Fruit fly (Drosophila melanogaster) whole organism, embryonic: Measurements from ENCODE around the gene Notum.

Experiments used
- Asciz ChIP-seq: fragments of 200-800 bp; sonication (Bioruptor generic); optimal IDR thresholded peaks from 2 replicates; lab custom pipeline; 2017; ENCODE audit warnings: missing biosample characterization, mild to moderate bottlenecking, missing genetic modification characterization, missing genetic modification reagents
- CG10321 ChIP-seq: fragments of 200-800 bp; sonication (Bioruptor generic); IDR thresholded peaks from 2 replicates; pipeline ENCODE4 v1.3.6; 2022; ENCODE audit warnings: missing biosample characterization, missing genetic modification characterization
- CG10431 ChIP-seq: fragments of 200-800 bp; sonication (Bioruptor generic); optimal IDR thresholded peaks from 3 replicates; lab custom pipeline; 2018; ENCODE audit warnings: missing biosample characterization, mild to moderate bottlenecking, missing genetic modification characterization
- CG10654 ChIP-seq: fragments of 200-800 bp; sonication (Bioruptor generic); optimal IDR thresholded peaks from 2 replicates; lab custom pipeline; 2016; ENCODE audit warnings: missing biosample characterization, missing genetic modification characterization
- CG12299 ChIP-seq: fragments of 200-800 bp; sonication (Bioruptor generic); optimal IDR thresholded peaks from 2 replicates; lab custom pipeline; 2018; ENCODE audit warnings: missing biosample characterization, mild to moderate bottlenecking, missing genetic modification characterization
- CG15514 ChIP-seq: fragments of 200-800 bp; sonication (Bioruptor generic); optimal IDR thresholded peaks from 3 replicates; lab custom pipeline; 2017; ENCODE audit warnings: missing biosample characterization, missing genetic modification characterization, mild to moderate bottlenecking, moderate library complexity, missing genetic modification reagents
- CG1647 ChIP-seq: fragments of 200-800 bp; sonication (Bioruptor generic); optimal IDR thresholded peaks from 3 replicates; lab custom pipeline; 2016; ENCODE audit warnings: missing biosample characterization, missing genetic modification characterization
- CG2199 ChIP-seq: fragments of 200-800 bp; sonication (Bioruptor generic); IDR thresholded peaks from 3 replicates; pipeline ENCODE4 v1.3.6; 2022; ENCODE audit warnings: missing biosample characterization, missing genetic modification characterization
- CG2875 ChIP-seq: fragments of 200-800 bp; sonication (Bioruptor generic); optimal IDR thresholded peaks from 2 replicates; lab custom pipeline; 2017; ENCODE audit warnings: missing biosample characterization, mild to moderate bottlenecking, missing genetic modification characterization, missing genetic modification reagents
- CG4360 ChIP-seq: fragments of 200-800 bp; sonication (Bioruptor generic); IDR thresholded peaks from 2 replicates; pipeline ENCODE4 v1.3.6; 2022; ENCODE audit warnings: missing biosample characterization, missing genetic modification characterization
- CG5245 ChIP-seq: fragments of 200-800 bp; sonication (Bioruptor generic); optimal IDR thresholded peaks from 3 replicates; lab custom pipeline; 2016; ENCODE audit warnings: missing biosample characterization, missing genetic modification characterization
- CG6272 ChIP-seq: fragments of 200-800 bp; sonication (Bioruptor generic); IDR thresholded peaks from 2 replicates; pipeline ENCODE4 v1.3.6; 2022; ENCODE audit warnings: missing biosample characterization, missing genetic modification characterization
- CG6791 ChIP-seq: fragments of 200-800 bp; sonication (Bioruptor generic); IDR thresholded peaks from 3 replicates; pipeline ENCODE4 v1.3.6; 2022; ENCODE audit warnings: missing biosample characterization, missing genetic modification characterization; ENCODE audit not compliant: partially characterized antibody
- CG8290 ChIP-seq, 3 experiments: fragments of 200-800 bp; sonication (Bioruptor generic); optimal IDR thresholded peaks; 2 replicates each; lab custom pipeline; 2016 to 2019; ENCODE audit warnings: missing biosample characterization in 3 of 3, missing genetic modification characterization in 3 of 3, mild to moderate bottlenecking in 2 of 3, moderate library complexity in 1 of 3
- CG9876 ChIP-seq: fragments of 200-800 bp; sonication (Bioruptor generic); optimal IDR thresholded peaks from 2 replicates; lab custom pipeline; 2016; ENCODE audit warnings: missing biosample characterization, missing genetic modification characterization
- CHES-1-like ChIP-seq: fragments of 200-800 bp; sonication (Bioruptor generic); optimal IDR thresholded peaks from 2 replicates; lab custom pipeline; 2016; ENCODE audit warnings: missing biosample characterization, missing genetic modification characterization
- Chrac-16 ChIP-seq: fragments of 200-800 bp; sonication (Bioruptor generic); optimal IDR thresholded peaks from 3 replicates; lab custom pipeline; 2016; ENCODE audit warnings: missing biosample characterization, missing genetic modification characterization
- Deaf1 ChIP-seq: fragments of 200-800 bp; optimal IDR thresholded peaks from 3 replicates; lab custom pipeline; 2019; ENCODE audit warnings: missing biosample characterization, mild to moderate bottlenecking, missing genetic modification characterization, moderate library complexity
- Drgx ChIP-seq: fragments of 200-800 bp; sonication (Bioruptor generic); IDR thresholded peaks from 2 replicates; pipeline ENCODE4 v1.3.6; 2022; ENCODE audit warnings: missing biosample characterization, missing genetic modification characterization
- H2.0 ChIP-seq: fragments of 200-800 bp; sonication (Bioruptor generic); IDR thresholded peaks from 2 replicates; pipeline ENCODE4 v1.3.6; 2022; ENCODE audit warnings: missing biosample characterization, missing genetic modification characterization
- Nf-YA ChIP-seq: fragments of 200-800 bp; sonication (Bioruptor generic); IDR thresholded peaks from 2 replicates; pipeline ENCODE4 v1.3.6; 2022; ENCODE audit warnings: missing biosample characterization, missing genetic modification characterization
- Opbp ChIP-seq: fragments of 200-800 bp; sonication (Bioruptor generic); IDR thresholded peaks from 3 replicates; pipeline ENCODE4 v1.3.6; 2022; ENCODE audit warnings: missing biosample characterization, missing genetic modification characterization; ENCODE audit not compliant: partially characterized antibody
- PHDP ChIP-seq: fragments of 200-800 bp; sonication (Bioruptor generic); optimal IDR thresholded peaks from 3 replicates; lab custom pipeline; 2018; ENCODE audit warnings: missing biosample characterization, mild to moderate bottlenecking, missing genetic modification characterization, moderate library complexity
- Taf1 ChIP-seq: fragments of 200-800 bp; sonication (Bioruptor generic); IDR thresholded peaks from 2 replicates; pipeline ENCODE4 v1.3.6; 2022; ENCODE audit warnings: missing biosample characterization, missing genetic modification characterization
- al ChIP-seq: fragments of 200-800 bp; sonication (Bioruptor generic); IDR thresholded peaks from 2 replicates; pipeline ENCODE4 v1.3.6; 2022; ENCODE audit warnings: missing biosample characterization, missing genetic modification characterization
- ash1 ChIP-seq: fragments of 200-800 bp; sonication (Bioruptor generic); optimal IDR thresholded peaks from 2 replicates; lab custom pipeline; 2018; ENCODE audit warnings: missing biosample characterization, mild to moderate bottlenecking, missing genetic modification characterization
- bsh ChIP-seq, 2 experiments: fragments of 200-800 bp; sonication (Bioruptor generic); optimal IDR thresholded peaks; 2 replicates each; lab custom pipeline; 2017 to 2018; ENCODE audit warnings: mild to moderate bottlenecking in 2 of 2, missing biosample characterization in 2 of 2, missing genetic modification characterization in 2 of 2, moderate library complexity in 1 of 2
- chinmo ChIP-seq: fragments of 200-800 bp; sonication (Bioruptor generic); IDR thresholded peaks from 4 replicates; pipeline ENCODE4 v1.3.6; 2022; ENCODE audit warnings: missing biosample characterization, missing genetic modification characterization; ENCODE audit not compliant: partially characterized antibody
- chm ChIP-seq: fragments of 200-800 bp; sonication (Bioruptor generic); IDR thresholded peaks from 2 replicates; pipeline ENCODE4 v1.3.6; 2022; ENCODE audit warnings: missing biosample characterization, missing genetic modification characterization
- ci ChIP-seq: fragments of 200-800 bp; sonication (Bioruptor generic); IDR thresholded peaks from 3 replicates; pipeline ENCODE4 v1.3.6; 2022; ENCODE audit warnings: missing biosample characterization, missing genetic modification characterization
- disco-r ChIP-seq: fragments of 200-800 bp; sonication (Bioruptor generic); optimal IDR thresholded peaks from 2 replicates; lab custom pipeline; 2016; ENCODE audit warnings: missing biosample characterization, missing genetic modification characterization
- eve ChIP-seq, 2 experiments: fragments of >200 bp; optimal IDR thresholded peaks; 2 replicates each; lab custom pipeline; 2017; ENCODE audit warnings: missing biosample characterization in 2 of 2, missing genetic modification characterization in 2 of 2
- grau ChIP-seq: fragments of 200-800 bp; optimal IDR thresholded peaks from 3 replicates; lab custom pipeline; 2019; ENCODE audit warnings: missing biosample characterization, mild to moderate bottlenecking, missing genetic modification characterization, moderate library complexity
- gro ChIP-seq: fragments of 200-800 bp; sonication (Bioruptor generic); optimal IDR thresholded peaks from 2 replicates; lab custom pipeline; 2016; ENCODE audit warnings: missing biosample characterization, missing genetic modification characterization
- hkb ChIP-seq, 2 experiments: fragments of 200-800 bp in 1 of 2; fragments of >200 bp in 1 of 2; sonication (Bioruptor generic) in 1 of 2; IDR thresholded peaks in 1 of 2; optimal IDR thresholded peaks in 1 of 2; 2 replicates each; pipeline versions ENCODE4 v1.3.6 to Lab custom; 2017 to 2022; ENCODE audit warnings: missing biosample characterization in 1 of 2, missing genetic modification characterization in 1 of 2
- jigr1 ChIP-seq: fragments of 200-800 bp; sonication (Bioruptor generic); IDR thresholded peaks from 3 replicates; pipeline ENCODE4 v1.3.6; 2022; ENCODE audit warnings: missing biosample characterization, missing genetic modification characterization
- kni ChIP-seq: fragments of 200-800 bp; sonication (Bioruptor generic); optimal IDR thresholded peaks from 3 replicates; lab custom pipeline; 2017; ENCODE audit warnings: mild to moderate bottlenecking, missing biosample characterization, missing genetic modification reagents, missing genetic modification characterization
- knrl ChIP-seq: fragments of 200-800 bp; sonication (Bioruptor generic); IDR thresholded peaks from 3 replicates; pipeline ENCODE4 v1.3.6; 2022; ENCODE audit warnings: missing biosample characterization, missing genetic modification characterization; ENCODE audit not compliant: partially characterized antibody
- nom ChIP-seq: fragments of 200-800 bp; sonication (Bioruptor generic); optimal IDR thresholded peaks from 2 replicates; lab custom pipeline; 2017; ENCODE audit warnings: missing biosample characterization, missing genetic modification characterization, mild to moderate bottlenecking, moderate library complexity, missing genetic modification reagents
- pfk ChIP-seq: fragments of 200-800 bp; sonication (Bioruptor generic); optimal IDR thresholded peaks from 2 replicates; lab custom pipeline; 2018; ENCODE audit warnings: missing biosample characterization, mild to moderate bottlenecking, missing genetic modification characterization, moderate library complexity
- pros ChIP-seq: fragments of 200-800 bp; sonication (Bioruptor generic); optimal IDR thresholded peaks from 3 replicates; lab custom pipeline; 2019; ENCODE audit warnings: missing biosample characterization, mild to moderate bottlenecking, missing genetic modification characterization, moderate library complexity
- seq ChIP-seq: fragments of 200-800 bp; sonication (Bioruptor generic); IDR thresholded peaks from 2 replicates; pipeline ENCODE4 v1.3.6; 2022; ENCODE audit warnings: missing biosample characterization, missing genetic modification characterization
- ssp ChIP-seq: fragments of 200-800 bp; sonication (Bioruptor generic); IDR thresholded peaks from 2 replicates; pipeline ENCODE4 v1.3.6; 2022; ENCODE audit warnings: missing biosample characterization, missing genetic modification characterization
- stc ChIP-seq: fragments of 200-800 bp; sonication (Bioruptor generic); IDR thresholded peaks from 2 replicates; pipeline ENCODE4 v1.3.6; 2022; ENCODE audit warnings: missing biosample characterization, missing genetic modification characterization
- tup ChIP-seq: fragments of 200-800 bp; sonication (Bioruptor generic); optimal IDR thresholded peaks from 2 replicates; lab custom pipeline; 2016; ENCODE audit warnings: missing biosample characterization, mild to moderate bottlenecking, missing genetic modification characterization, moderate library complexity
- vfl ChIP-seq: fragments of 200-800 bp; sonication (Bioruptor generic); optimal IDR thresholded peaks from 2 replicates; lab custom pipeline; 2016; ENCODE audit warnings: missing biosample characterization, missing genetic modification characterization
- wdn ChIP-seq: fragments of 200-800 bp; sonication (Bioruptor generic); IDR thresholded peaks from 2 replicates; pipeline ENCODE4 v1.3.6; 2022; ENCODE audit warnings: missing biosample characterization, missing genetic modification characterization

Notum gene

dm6 chr3L:16040389-16040788 is 17.1 kb downstream of the Notum start (continued):
- no peak for TF ChIP-seq Taf1 (GFP tag; lab: Robert Waterston, UW)
- no peak for TF ChIP-seq gro
- no peak for TF ChIP-seq CG8290 (GFP tag; optimal IDR thresholded peaks at IDR 0.05; lab: Kevin White, UChicago)
- no peak for TF ChIP-seq CG8290 (tag; optimal IDR thresholded peaks at IDR 0.05; lab: Kevin White, UChicago)
- no peak for TF ChIP-seq CG2875 (GFP tag; lab: Kevin White, UChicago)
- peak; percentile 68; the same call in 1 of the 2 replicates for TF ChIP-seq seq (GFP tag; lab: Robert Waterston, UW)
- TF ChIP-seq CG6791 (GFP tag; lab: Robert Waterston, UW), result 0 out of 3 replicates have a peak, but pooled peaks have one; percentile 18
- no peak for TF ChIP-seq chinmo
- TF ChIP-seq CG5245 (GFP tag; lab: Kevin White, UChicago), result no peak
- no peak for TF ChIP-seq al (GFP tag; lab: Robert Waterston, UW)
- TF ChIP-seq ssp (GFP tag; lab: Robert Waterston, UW), result no peak
- TF ChIP-seq PHDP (tag; lab: Kevin White, UChicago), result no peak
- TF ChIP-seq Deaf1, result peak; percentile 85
- no peak for TF ChIP-seq Nf-YA
- TF ChIP-seq Asciz (GFP tag; lab: Kevin White, UChicago), result no peak
- peak; percentile 76 for TF ChIP-seq pros (GFP tag; lab: Kevin White, UChicago)
- no peak for TF ChIP-seq Chrac-16
- TF ChIP-seq CG10321 (GFP tag; lab: Robert Waterston, UW), result peak; percentile 86
- TF ChIP-seq pfk (GFP tag; lab: Kevin White, UChicago), result no peak

- TF ChIP-seq nom (GFP tag; lab: Kevin White, UChicago) (peak; percentile 97), eve (GFP tag; optimal IDR thresholded peaks at IDR 0.05; lab: Kevin White, UChicago) (peak in 1 of 2 experiments; percentile 42), CG2199 (peak; percentile 62; the same call in 1 of the 3 replicates), ash1 (peak; percentile 8), disco-r (GFP tag; lab: Kevin White, UChicago) (no peak), CG10654 (GFP tag; lab: Kevin White, UChicago) (no peak), kni (peak; percentile 48), vfl (GFP tag; lab: Kevin White, UChicago) (no peak), CG6272 (GFP tag; lab: Robert Waterston, UW) (peak; percentile 30; the same call in 1 of the 2 replicates), CG15514 (GFP tag; lab: Kevin White, UChicago) (no peak), CHES-1-like (GFP tag; lab: Kevin White, UChicago) (no peak), CG10431 (GFP tag; lab: Kevin White, UChicago) (no peak), CG1647 (GFP tag; lab: Kevin White, UChicago) (no peak), tup (GFP tag; lab: Kevin White, UChicago) (no peak), ci (GFP tag; lab: Robert Waterston, UW) (0 out of 3 replicates have a peak, but pooled peaks have one; percentile 44), chm (GFP tag; lab: Robert Waterston, UW) (peak; percentile 13; the same call in 1 of the 2 replicates), stc (GFP tag; lab: Robert Waterston, UW) (0 out of 2 replicates have a peak, but pooled peaks have one; percentile 13), CG9876 (no peak), Opbp (GFP tag; lab: Robert Waterston, UW) (0 out of 3 replicates have a peak, but pooled peaks have one; percentile 27), wdn (GFP tag; lab: Robert Waterston, UW) (no peak), bsh (GFP tag; optimal IDR thresholded peaks at IDR 0.05; lab: Kevin White, UChicago) (peak in 1 of 2 experiments; percentile 76), CG4360 (GFP tag; lab: Robert Waterston, UW) (0 out of 2 replicates have a peak, but pooled peaks have one; percentile 37), grau (tag; lab: Kevin White, UChicago) (no peak), CG12299 (no peak), knrl (GFP tag; lab: Robert Waterston, UW) (no peak), jigr1 (GFP tag; lab: Robert Waterston, UW) (no peak), hkb (optimal IDR thresholded peaks at IDR 0.05; lab: Kevin White, UChicago) (no peak), hkb (GFP tag; IDR thresholded peaks at IDR 0.05; lab: Robert Waterston, UW) (no peak), CG10321 (GFP tag; lab: Robert Waterston, UW) (peak; percentile 79), ssp (GFP tag; lab: Robert Waterston, UW) (no peak), H2.0 (GFP tag; lab: Robert Waterston, UW) (no peak), Drgx (GFP tag; lab: Robert Waterston, UW) (peak; percentile 79)
Observed at dm6 chr3L:16041260-16042079, 18.2 kb downstream of the Notum start.
